Worm (Caenorhabditis elegans): ENCODE results near the gene R04F11.3.

R04F11.3 gene

DNA sequence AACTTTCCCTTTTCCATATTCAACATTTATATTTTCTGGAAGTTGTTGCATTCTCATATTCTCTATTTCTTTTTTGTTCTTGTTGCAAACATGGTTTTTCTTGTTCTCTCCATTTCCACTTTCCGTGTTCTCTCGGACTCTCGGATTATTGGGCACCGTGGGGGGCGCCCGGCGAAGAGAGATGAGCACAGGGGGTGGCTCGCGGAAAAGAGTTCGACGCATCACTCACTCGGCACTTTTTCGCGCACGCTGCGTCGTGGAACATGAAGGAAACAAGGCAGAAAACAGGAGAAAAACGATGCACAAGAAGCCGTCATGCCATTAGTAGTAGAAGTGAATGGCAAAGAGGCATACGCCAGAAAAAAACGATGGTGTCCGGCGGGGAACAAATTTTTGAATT, 9.7 kb upstream of the R04F11.3 start:
- TF ChIP-seq lir-3 (tag; optimal IDR thresholded peaks at IDR 0.05; ENCODE audit: poor library complexity) = no peak
- no peak for TF ChIP-seq sptf-1 (tag; optimal IDR thresholded peaks at IDR 0.05)
- no peak for TF ChIP-seq efl-1 (optimal IDR thresholded peaks at IDR 0.05)
- TF ChIP-seq efl-1 (GFP tag; optimal IDR thresholded peaks at IDR 0.05 in 1 of 2) = peak in 1 of 2 experiments; percentile 16
- TF ChIP-seq lin-14 (GFP tag; optimal IDR thresholded peaks at IDR 0.05) = peak; percentile 13

DNA sequence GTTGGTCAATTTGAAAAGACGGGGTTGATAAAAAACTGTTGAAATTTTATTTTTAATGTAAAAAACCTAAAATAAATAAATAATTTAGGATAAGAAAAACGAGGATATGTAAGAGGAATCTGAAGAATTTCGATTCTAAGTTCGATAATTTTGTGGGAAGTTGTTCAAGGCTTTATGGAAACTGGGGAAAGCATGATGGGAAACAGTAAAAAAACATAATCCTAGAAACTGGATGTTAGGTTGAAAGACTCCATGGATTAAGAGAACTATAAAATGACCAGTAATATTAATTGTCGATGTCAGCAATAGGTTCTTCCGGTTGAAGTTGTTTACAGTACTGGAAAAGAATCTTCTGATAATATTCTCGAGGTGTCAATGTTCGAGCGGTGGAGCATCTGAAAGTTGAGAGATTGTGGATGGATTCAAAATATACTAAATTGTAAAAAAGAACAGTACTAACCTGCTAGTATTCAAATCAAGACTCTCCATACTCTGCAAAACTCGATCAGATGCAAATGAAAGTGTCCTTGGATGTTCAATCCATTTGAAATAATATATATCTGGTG, 3.4 kb upstream of the R04F11.3 start:
- peak; percentile 1 for TF ChIP-seq pax-3 (tag; optimal IDR thresholded peaks at IDR 0.05)
- peak; percentile 1 for TF ChIP-seq nhr-47 (tag; optimal IDR thresholded peaks at IDR 0.05)
- TF ChIP-seq ceh-88 (GFP tag; IDR thresholded peaks at IDR 0.05) = no peak
- TF ChIP-seq unc-98 (GFP tag; IDR thresholded peaks at IDR 0.05) = no peak
- no peak for TF ChIP-seq irx-1 (tag; optimal IDR thresholded peaks at IDR 0.05)
- TF ChIP-seq lin-39 (tag; optimal IDR thresholded peaks at IDR 0.05) = no peak
- no peak for TF ChIP-seq mef-2 (tag; optimal IDR thresholded peaks at IDR 0.05)
- no peak for TF ChIP-seq lin-15B (tag; optimal IDR thresholded peaks at IDR 0.05)
- TF ChIP-seq lsy-2 (tag; optimal IDR thresholded peaks at IDR 0.05) = no peak
- no peak for TF ChIP-seq nhr-11 (tag; optimal IDR thresholded peaks at IDR 0.05)
- no peak for TF ChIP-seq zip-4 (GFP tag; optimal IDR thresholded peaks at IDR 0.05)
- TF ChIP-seq C16A3.4 (tag; optimal IDR thresholded peaks at IDR 0.05) = no peak
- TF ChIP-seq C04F5.9 (tag; optimal IDR thresholded peaks at IDR 0.05) = no peak
- TF ChIP-seq sptf-1 (tag; optimal IDR thresholded peaks at IDR 0.05) = no peak
- peak; percentile 4 for TF ChIP-seq nhr-71 (tag; optimal IDR thresholded peaks at IDR 0.05)
- no peak for TF ChIP-seq mep-1 (tag; optimal IDR thresholded peaks at IDR 0.05)
- TF ChIP-seq efl-1 (optimal IDR thresholded peaks at IDR 0.05) = no peak
- peak in 1 of 2 experiments; percentile 47 for TF ChIP-seq efl-1 (GFP tag; optimal IDR thresholded peaks at IDR 0.05 in 1 of 2)
- TF ChIP-seq elt-2 (tag; optimal IDR thresholded peaks at IDR 0.05) = no peak

DNA sequence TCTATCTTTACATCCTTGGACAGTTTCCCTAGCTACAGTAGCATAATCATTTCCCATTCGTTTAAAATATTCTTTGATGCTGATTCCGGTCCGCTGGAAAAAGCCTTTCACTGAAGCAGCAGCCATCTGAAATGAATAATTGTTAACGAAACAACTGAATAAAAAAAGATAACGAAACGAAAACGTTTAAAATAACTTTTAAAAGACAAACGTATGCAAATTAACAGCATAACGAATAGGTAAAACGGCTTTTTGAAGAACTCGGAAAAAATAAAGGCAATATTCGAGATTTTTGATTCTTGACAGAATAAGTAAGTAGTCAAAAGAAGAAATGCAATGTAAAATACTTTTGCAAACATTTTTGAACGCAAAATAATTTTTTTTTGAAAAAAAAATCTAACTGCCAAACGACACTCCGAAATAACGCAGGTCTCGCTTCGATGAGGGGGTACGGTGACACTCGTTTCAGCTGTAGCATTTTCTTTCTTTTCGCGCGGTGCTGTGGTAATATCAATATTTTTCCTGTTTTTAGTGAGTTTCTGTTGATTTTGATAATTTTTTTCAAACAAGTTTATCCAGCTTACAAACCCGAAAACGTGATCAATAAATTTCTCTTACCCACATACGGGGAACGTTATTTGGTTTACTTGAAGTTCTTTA, 1.0 kb upstream of the R04F11.3 start, which contains the start of the genes R04F11.5 and R04F11.2:
Gene R04F11.5 (minus strand): TSS at position 126 of the 660 bp plus-strand sequence.
Gene R04F11.2 (plus strand): TSS at position 488 of the 660 bp plus-strand sequence.
- no peak for TF ChIP-seq Y116A8C.19 (tag; optimal IDR thresholded peaks at IDR 0.05; ENCODE audit: borderline replicate concordance)
- peak; percentile 77 for TF ChIP-seq lin-14 (GFP tag; optimal IDR thresholded peaks at IDR 0.05)
- TF ChIP-seq fkh-8 (tag; optimal IDR thresholded peaks at IDR 0.05) = peak; percentile 48
- peak; percentile 71 for TF ChIP-seq swsn-7 (tag; optimal IDR thresholded peaks at IDR 0.05)
- TF ChIP-seq nhr-47 (tag; optimal IDR thresholded peaks at IDR 0.05) = peak; percentile 77
- TF ChIP-seq C34B4.2 (tag; optimal IDR thresholded peaks at IDR 0.05) = no peak
- TF ChIP-seq egl-13 (tag; optimal IDR thresholded peaks at IDR 0.05) = peak; percentile 46
- peak; percentile 34 for TF ChIP-seq pax-3 (tag; optimal IDR thresholded peaks at IDR 0.05)
- TF ChIP-seq lin-13 (GFP tag; optimal IDR thresholded peaks at IDR 0.05) = peak; percentile 56
- no peak for TF ChIP-seq hlh-17 (GFP tag; optimal IDR thresholded peaks at IDR 0.05; ENCODE audit: borderline replicate concordance)
- peak; percentile 80 for TF ChIP-seq lin-15B (tag; optimal IDR thresholded peaks at IDR 0.05)
- TF ChIP-seq lin-35 (GFP tag; optimal IDR thresholded peaks at IDR 0.05) = peak; percentile 84 to 91
- TF ChIP-seq xbp-1 (tag; optimal IDR thresholded peaks at IDR 0.05) = peak; percentile 73
- TF ChIP-seq efl-3 (GFP tag; optimal IDR thresholded peaks at IDR 0.05) = no peak
- TF ChIP-seq nhr-77 (tag; optimal IDR thresholded peaks at IDR 0.05) = peak; percentile 57
- TF ChIP-seq ceh-88 (GFP tag; IDR thresholded peaks at IDR 0.05) = peak; percentile 7; the same call in 1 of the 2 replicates
- peak; percentile 84 to 88 for TF ChIP-seq efl-1 (optimal IDR thresholded peaks at IDR 0.05)
- peak; percentile 85 to 98 for TF ChIP-seq efl-1 (GFP tag; optimal IDR thresholded peaks at IDR 0.05 in 1 of 2)
- TF ChIP-seq nhr-20 (tag; optimal IDR thresholded peaks at IDR 0.05) = peak; percentile 76
- peak; percentile 50 for TF ChIP-seq unc-86 (tag; optimal IDR thresholded peaks at IDR 0.05)
- TF ChIP-seq snpc-4 (tag; optimal IDR thresholded peaks at IDR 0.05) = peak; percentile 74
- TF ChIP-seq vab-15 (tag; optimal IDR thresholded peaks at IDR 0.05) = no peak
- TF ChIP-seq nhr-76 (tag; optimal IDR thresholded peaks at IDR 0.05) = no peak
- peak; percentile 18 for TF ChIP-seq zip-4 (GFP tag; optimal IDR thresholded peaks at IDR 0.05)
- TF ChIP-seq mab-9 (GFP tag; IDR thresholded peaks at IDR 0.05) = no peak
- no peak for TF ChIP-seq mef-2 (tag; optimal IDR thresholded peaks at IDR 0.05)
- no peak for TF ChIP-seq nhr-84 (tag; optimal IDR thresholded peaks at IDR 0.05)
- TF ChIP-seq mdl-1 (tag; optimal IDR thresholded peaks at IDR 0.05) = peak in 1 of 2 experiments; percentile 25
- peak; percentile 59 for TF ChIP-seq lin-39 (tag; optimal IDR thresholded peaks at IDR 0.05)
- TF ChIP-seq nhr-19 (GFP tag; conservative IDR thresholded peaks at IDR 0.05) = peak; percentile 72
- no peak for TF ChIP-seq pqm-1 (tag; optimal IDR thresholded peaks at IDR 0.05)
- TF ChIP-seq skn-1 (tag; optimal IDR thresholded peaks at IDR 0.05) = peak; percentile 89
- TF ChIP-seq nhr-85 (tag) = peak; percentile 85
- TF ChIP-seq ceh-82 (tag; optimal IDR thresholded peaks at IDR 0.05) = peak; percentile 55 to 86 (median 59)
- TF ChIP-seq F16B12.6 (tag; optimal IDR thresholded peaks at IDR 0.05) = peak; percentile 49
